Worm (Caenorhabditis elegans) whole organism, mixed stage, embryonic: ENCODE measurements around the gene rgs-6.

ENCODE experiments used
- M03D4.4 ChIP-seq: sonication (generic microtip); optimal IDR thresholded peaks from 2 replicates; lab custom pipeline; 2017; ENCODE audit warnings: mild to moderate bottlenecking, missing genetic modification characterization, missing compliant biosample characterization
- ceh-83 ChIP-seq: fragments of 200-800 bp; sonication (Bioruptor generic); optimal IDR thresholded peaks from 2 replicates; lab custom pipeline; 2018; ENCODE audit warnings: mild to moderate bottlenecking, missing genetic modification characterization, missing compliant biosample characterization
- drap-1 ChIP-seq: fragments of 200-800 bp; sonication (Bioruptor generic); optimal IDR thresholded peaks from 3 replicates; lab custom pipeline; 2018; ENCODE audit warnings: mild to moderate bottlenecking, missing genetic modification characterization, missing compliant biosample characterization
- elt-1 ChIP-seq: sonication (generic microtip); optimal IDR thresholded peaks from 2 replicates; lab custom pipeline; 2017; ENCODE audit warnings: missing genetic modification characterization, mild to moderate bottlenecking, missing compliant biosample characterization, antibody characterized with exemption, moderate library complexity, borderline replicate concordance; ENCODE audit not compliant: insufficient read depth
- lin-32 ChIP-seq: fragments of 200-800 bp; sonication (Bioruptor generic); optimal IDR thresholded peaks from 2 replicates; lab custom pipeline; 2018; ENCODE audit warnings: mild to moderate bottlenecking, missing genetic modification characterization, missing compliant biosample characterization
- nhr-2 ChIP-seq: fragments of 150-350 bp; optimal IDR thresholded peaks from 2 replicates; lab custom pipeline; 2014; ENCODE audit warnings: missing biosample characterization, missing genetic modification characterization
- nhr-76 ChIP-seq: sonication (generic microtip); optimal IDR thresholded peaks from 2 replicates; lab custom pipeline; 2017; ENCODE audit warnings: missing biosample characterization, missing genetic modification characterization
- sptf-1 ChIP-seq: sonication (generic microtip); optimal IDR thresholded peaks from 2 replicates; lab custom pipeline; 2017; ENCODE audit warnings: mild to moderate bottlenecking, missing genetic modification characterization, moderate library complexity, missing compliant biosample characterization
- unc-39 ChIP-seq: fragments of 150-350 bp; optimal IDR thresholded peaks from 2 replicates; lab custom pipeline; 2014; ENCODE audit warnings: missing biosample characterization, missing genetic modification characterization
- ztf-11 ChIP-seq: fragments of 150-350 bp; optimal IDR thresholded peaks from 2 replicates; lab custom pipeline; 2014; ENCODE audit warnings: missing biosample characterization, missing genetic modification characterization

DNA sequence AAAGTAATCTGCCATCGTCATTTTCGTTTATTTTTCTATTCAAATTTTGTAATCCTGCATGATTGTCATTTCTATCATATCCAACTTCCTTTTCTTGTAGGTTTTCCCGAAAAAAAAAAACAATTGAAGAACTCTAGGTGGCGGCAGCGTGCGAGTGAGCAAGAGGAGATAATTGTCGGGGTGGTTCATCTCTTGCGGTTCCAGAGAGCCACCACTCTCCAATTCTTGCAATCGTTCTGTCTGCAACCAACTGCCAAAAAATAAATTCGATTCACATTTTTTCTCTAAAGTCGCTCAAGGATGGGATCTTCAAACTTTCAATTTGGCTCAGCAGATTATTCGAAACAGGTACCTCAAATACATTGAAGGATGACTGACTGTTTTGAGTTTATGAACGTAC, 41.5 kb downstream of the rgs-6 start, which contains the start of gene W01C8.1:
- TF ChIP-seq unc-39 (tag; lab: Kevin White, UChicago) (no peak), drap-1 (no peak), lin-32 (GFP tag; lab: Kevin White, UChicago) (no peak), M03D4.4 (tag; lab: Kevin White, UChicago) (no peak), sptf-1 (no peak), elt-1 (tag; lab: Kevin White, UChicago) (no peak), nhr-2 (tag; lab: Kevin White, UChicago) (no peak), ztf-11 (tag; lab: Kevin White, UChicago) (no peak), ceh-83 (no peak), nhr-76 (no peak)
